Worm (Caenorhabditis elegans) whole organism, young adult: ENCODE data around the gene timm-17B.2.

Source experiments
- B0035.1 ChIP-seq: sonication (generic microtip); optimal IDR thresholded peaks from 2 replicates; lab custom pipeline; 2016; ENCODE audit warnings: missing genetic modification characterization, mild to moderate bottlenecking, missing compliant biosample characterization, missing genotype, missing genetic modification reagents
- B0261.1 ChIP-seq: sonication (generic microtip); optimal IDR thresholded peaks from 2 replicates; lab custom pipeline; 2016; ENCODE audit warnings: mild to moderate bottlenecking, missing genetic modification characterization, moderate library complexity, missing compliant biosample characterization
- F10E7.11 ChIP-seq: sonication (generic microtip); optimal IDR thresholded peaks from 2 replicates; lab custom pipeline; 2017; ENCODE audit warnings: mild to moderate bottlenecking, missing genetic modification characterization, moderate library complexity, missing compliant biosample characterization
- F39B2.1 ChIP-seq: fragments of 200-800 bp; sonication (Bioruptor generic); IDR thresholded peaks from 2 replicates; pipeline ENCODE4 v1.3.6; 2022; ENCODE audit warnings: missing genetic modification reagents, missing genetic modification characterization, missing compliant biosample characterization
- F49E8.2 ChIP-seq: sonication (generic microtip); optimal IDR thresholded peaks from 3 replicates; lab custom pipeline; 2017; ENCODE audit warnings: missing genetic modification characterization, mild to moderate bottlenecking, missing compliant biosample characterization, antibody characterized with exemption, moderate library complexity; ENCODE audit not compliant: insufficient read depth
- K12H6.12 ChIP-seq: fragments of 200-800 bp; sonication (Bioruptor generic); optimal IDR thresholded peaks from 2 replicates; lab custom pipeline; 2018; ENCODE audit warnings: mild to moderate bottlenecking, missing genetic modification characterization, missing compliant biosample characterization
- Y53F4B.3 ChIP-seq: fragments of 200-800 bp; sonication (Bioruptor generic); IDR thresholded peaks from 2 replicates; pipeline ENCODE4 v1.3.6; 2022; ENCODE audit warnings: missing genetic modification reagents, missing genetic modification characterization, missing compliant biosample characterization
- ZK185.1 ChIP-seq: sonication (generic microtip); optimal IDR thresholded peaks from 2 replicates; lab custom pipeline; 2016; ENCODE audit warnings: mild to moderate bottlenecking, missing genetic modification characterization, missing compliant biosample characterization; ENCODE audit not compliant: poor library complexity, severe bottlenecking
- ama-1 ChIP-seq, 3 experiments: fragments of 150-350 bp in 1 of 3; sonication (generic microtip) in 2 of 3; optimal IDR thresholded peaks; 2 replicates each; lab custom pipeline; 2014 to 2018; ENCODE audit warnings: missing biosample characterization in 2 of 3, missing genetic modification characterization in 2 of 3, missing genetic modification reagents in 2 of 3
- aptf-2 ChIP-seq: fragments of 200-800 bp; sonication (Bioruptor generic); conservative IDR thresholded peaks from 2 replicates; pipeline ENCODE4 v1.3.6; 2022; ENCODE audit warnings: missing genetic modification reagents, missing genetic modification characterization, missing compliant biosample characterization
- atf-7 ChIP-seq: sonication (generic microtip); optimal IDR thresholded peaks from 2 replicates; lab custom pipeline; 2017; ENCODE audit warnings: mild to moderate bottlenecking, missing genetic modification characterization, missing compliant biosample characterization
- attf-3 ChIP-seq: fragments of 200-800 bp; sonication (Bioruptor generic); conservative IDR thresholded peaks from 2 replicates; pipeline ENCODE4 v1.3.6; 2022; ENCODE audit warnings: missing genetic modification reagents, missing genetic modification characterization, missing compliant biosample characterization
- bed-2 ChIP-seq: fragments of 200-800 bp; sonication (Bioruptor generic); IDR thresholded peaks from 2 replicates; pipeline ENCODE4 v1.3.6; 2022; ENCODE audit warnings: missing genetic modification reagents, missing genetic modification characterization, missing compliant biosample characterization
- cebp-2 ChIP-seq: fragments of 200-800 bp; sonication (Bioruptor generic); IDR thresholded peaks from 2 replicates; pipeline ENCODE4 v1.3.6; 2022; ENCODE audit warnings: missing genetic modification characterization, missing compliant biosample characterization
- ceh-79 ChIP-seq: sonication (generic microtip); optimal IDR thresholded peaks from 2 replicates; lab custom pipeline; 2017; ENCODE audit warnings: mild to moderate bottlenecking, missing genetic modification characterization, missing compliant biosample characterization
- ceh-91 ChIP-seq: fragments of 200-800 bp; sonication (Bioruptor generic); IDR thresholded peaks from 2 replicates; pipeline ENCODE4 v1.3.6; 2022; ENCODE audit warnings: missing genetic modification reagents, missing genetic modification characterization, missing compliant biosample characterization
- die-1 ChIP-seq: sonication (generic microtip); optimal IDR thresholded peaks from 2 replicates; lab custom pipeline; 2016; ENCODE audit warnings: missing genotype, mild to moderate bottlenecking, missing genetic modification characterization, missing compliant biosample characterization
- dox-1 ChIP-seq: fragments of 200-800 bp; sonication (Bioruptor generic); IDR thresholded peaks from 2 replicates; pipeline ENCODE4 v1.3.6; 2022; ENCODE audit warnings: missing genetic modification reagents, missing genetic modification characterization, missing compliant biosample characterization
- dpl-1 ChIP-seq: fragments of 150-350 bp; optimal IDR thresholded peaks from 2 replicates; lab custom pipeline; 2014; ENCODE audit warnings: missing biosample characterization, missing genetic modification reagents, missing genetic modification characterization
- ekl-4 ChIP-seq: fragments of 200-800 bp; sonication (Bioruptor generic); IDR thresholded peaks from 2 replicates; pipeline ENCODE4 v1.3.6; 2022; ENCODE audit warnings: missing genetic modification reagents, missing genetic modification characterization, missing compliant biosample characterization
- ets-4 ChIP-seq: fragments of 200-800 bp; sonication (Bioruptor generic); optimal IDR thresholded peaks from 2 replicates; lab custom pipeline; 2018; ENCODE audit warnings: mild to moderate bottlenecking, missing genetic modification characterization, missing compliant biosample characterization
- gei-17 ChIP-seq: fragments of 200-800 bp; sonication (Bioruptor generic); optimal IDR thresholded peaks from 2 replicates; lab custom pipeline; 2018; ENCODE audit warnings: mild to moderate bottlenecking, missing genetic modification characterization, missing compliant biosample characterization
- him-1 ChIP-seq: sonication (generic microtip); optimal IDR thresholded peaks from 2 replicates; lab custom pipeline; 2016; ENCODE audit warnings: missing genotype, missing genetic modification reagents, missing genetic modification characterization, missing compliant biosample characterization
- let-607 ChIP-seq, 2 experiments: fragments of 200-800 bp in 1 of 2; sonication (Bioruptor generic) in 1 of 2; sonication (generic microtip) in 1 of 2; optimal IDR thresholded peaks; 2 replicates each; lab custom pipeline; 2016 to 2018; ENCODE audit warnings: mild to moderate bottlenecking in 2 of 2, missing compliant biosample characterization in 2 of 2, missing genetic modification characterization in 2 of 2, moderate library complexity in 2 of 2, missing genotype in 1 of 2
- lin-35 ChIP-seq, 3 experiments: fragments of 150-350 bp in 2 of 3; sonication (generic microtip) in 1 of 3; optimal IDR thresholded peaks; 2 replicates each; lab custom pipeline; 2014 to 2018; ENCODE audit warnings: missing biosample characterization in 3 of 3, missing genetic modification characterization in 3 of 3, missing genetic modification reagents in 3 of 3
- lin-40 ChIP-seq: sonication (generic microtip); optimal IDR thresholded peaks from 2 replicates; lab custom pipeline; 2016; ENCODE audit warnings: missing genetic modification characterization, mild to moderate bottlenecking, missing compliant biosample characterization, missing genotype, missing genetic modification reagents
- lir-1 ChIP-seq: fragments of 200-800 bp; sonication (Bioruptor generic); conservative IDR thresholded peaks from 2 replicates; pipeline ENCODE4 v1.3.6; 2022; ENCODE audit warnings: missing genetic modification reagents, missing genetic modification characterization, missing compliant biosample characterization
- madf-8 ChIP-seq: fragments of 200-800 bp; sonication (Bioruptor generic); conservative IDR thresholded peaks from 2 replicates; pipeline ENCODE4 v1.3.6; 2022; ENCODE audit warnings: missing genetic modification reagents, missing genetic modification characterization, missing compliant biosample characterization
- mcd-1 ChIP-seq: fragments of 200-800 bp; sonication (Bioruptor generic); IDR thresholded peaks from 2 replicates; pipeline ENCODE4 v1.3.6; 2022; ENCODE audit warnings: missing genetic modification reagents, missing genetic modification characterization, missing compliant biosample characterization
- mes-4 ChIP-seq: sonication (generic microtip); optimal IDR thresholded peaks from 2 replicates; lab custom pipeline; 2016; ENCODE audit warnings: missing genotype, missing genetic modification characterization, missing compliant biosample characterization
- mxl-1 ChIP-seq: sonication (generic microtip); optimal IDR thresholded peaks from 2 replicates; lab custom pipeline; 2016; ENCODE audit warnings: missing genetic modification characterization, missing compliant biosample characterization
- nfyb-1 ChIP-seq: fragments of 200-800 bp; sonication (Bioruptor generic); IDR thresholded peaks from 2 replicates; pipeline ENCODE4 v1.3.6; 2022; ENCODE audit warnings: missing genetic modification reagents, missing genetic modification characterization, missing compliant biosample characterization
- nhr-120 ChIP-seq: fragments of 200-800 bp; sonication (Bioruptor generic); IDR thresholded peaks from 2 replicates; pipeline ENCODE4 v1.3.6; 2022; ENCODE audit warnings: missing genetic modification characterization, missing compliant biosample characterization
- nhr-179 ChIP-seq: sonication (generic microtip); optimal IDR thresholded peaks from 2 replicates; lab custom pipeline; 2016; ENCODE audit warnings: mild to moderate bottlenecking, missing genetic modification characterization, missing compliant biosample characterization
- nhr-80 ChIP-seq: sonication (generic microtip); optimal IDR thresholded peaks from 2 replicates; lab custom pipeline; 2016; ENCODE audit warnings: missing genetic modification characterization, missing compliant biosample characterization
- rec-8 ChIP-seq, 2 experiments: sonication (generic microtip); optimal IDR thresholded peaks; 2 replicates each; lab custom pipeline; 2016; ENCODE audit warnings: mild to moderate bottlenecking in 2 of 2, missing genetic modification characterization in 2 of 2, missing genetic modification reagents in 2 of 2, missing genotype in 2 of 2, missing biosample characterization in 1 of 2, missing compliant biosample characterization in 1 of 2, moderate library complexity in 1 of 2
- repo-1 ChIP-seq: sonication (generic microtip); optimal IDR thresholded peaks from 2 replicates; lab custom pipeline; 2017; ENCODE audit warnings: mild to moderate bottlenecking, missing genetic modification characterization, missing compliant biosample characterization
- snpc-1.1 ChIP-seq: sonication (generic microtip); optimal IDR thresholded peaks from 2 replicates; lab custom pipeline; 2017; ENCODE audit warnings: missing genetic modification characterization, mild to moderate bottlenecking, missing compliant biosample characterization, antibody characterized with exemption, moderate library complexity, missing genotype, missing genetic modification reagents; ENCODE audit not compliant: insufficient read depth
- somi-1 ChIP-seq: fragments of 200-800 bp; sonication (Bioruptor generic); optimal IDR thresholded peaks from 2 replicates; lab custom pipeline; 2018; ENCODE audit warnings: mild to moderate bottlenecking, missing genetic modification characterization, missing compliant biosample characterization
- tbx-9 ChIP-seq: sonication (generic microtip); optimal IDR thresholded peaks from 2 replicates; lab custom pipeline; 2016; ENCODE audit warnings: borderline replicate concordance, missing genetic modification characterization, inconsistent platforms, missing compliant biosample characterization
- unc-130 ChIP-seq: sonication (generic microtip); optimal IDR thresholded peaks from 2 replicates; lab custom pipeline; 2016; ENCODE audit warnings: missing genetic modification reagents, missing genetic modification characterization, missing compliant biosample characterization
- unc-62 ChIP-seq: fragments of 150-350 bp; optimal IDR thresholded peaks from 2 replicates; lab custom pipeline; 2014; ENCODE audit warnings: missing biosample characterization, missing genetic modification reagents, missing genetic modification characterization
- xnd-1 ChIP-seq: sonication (generic microtip); optimal IDR thresholded peaks from 2 replicates; lab custom pipeline; 2016; ENCODE audit warnings: missing genotype, missing genetic modification reagents, missing genetic modification characterization, missing compliant biosample characterization
- zfh-2 ChIP-seq: fragments of 200-800 bp; sonication (Bioruptor generic); conservative IDR thresholded peaks from 2 replicates; pipeline ENCODE4 v1.3.6; 2022; ENCODE audit warnings: missing genetic modification reagents, missing genetic modification characterization, missing compliant biosample characterization
- ztf-25 ChIP-seq: fragments of 200-800 bp; sonication (Bioruptor generic); IDR thresholded peaks from 2 replicates; pipeline ENCODE4 v1.3.6; 2022; ENCODE audit warnings: missing genetic modification reagents, missing genetic modification characterization, missing compliant biosample characterization
- ztf-6 ChIP-seq: fragments of 200-800 bp; sonication (Bioruptor generic); IDR thresholded peaks from 2 replicates; pipeline ENCODE4 v1.3.6; 2022; ENCODE audit warnings: missing genetic modification reagents, missing genetic modification characterization, missing compliant biosample characterization

timm-17B.2 gene

ce11 chrIV:8377501-8377900 lies 18.9 kb upstream of the timm-17B.2 start, which contains the start of gene D2096.7 (continued):
- TF ChIP-seq madf-8 (GFP tag; lab: Robert Waterston, UW) (no peak; the same call in 1 of the 2 replicates), mcd-1 (GFP tag; lab: Robert Waterston, UW) (peak; percentile 54; the same call in 1 of the 2 replicates), B0035.1 (tag; lab: Kevin White, UChicago) (peak; percentile 52), repo-1 (tag; lab: Kevin White, UChicago) (peak; percentile 88), rec-8 (tag; optimal IDR thresholded peaks at IDR 0.05; lab: Kevin White, UChicago) (no peak), ceh-79 (tag; lab: Kevin White, UChicago) (peak; percentile 86), tbx-9 (tag; lab: Kevin White, UChicago) (peak; percentile 91), gei-17 (GFP tag; lab: Kevin White, UChicago) (peak; percentile 53), ztf-25 (GFP tag; lab: Robert Waterston, UW) (peak; percentile 79; the same call in 1 of the 2 replicates), ZK185.1 (tag; lab: Kevin White, UChicago) (peak; percentile 32), lir-1 (no peak), nhr-120 (GFP tag; lab: Robert Waterston, UW) (0 out of 2 replicates have a peak, but pooled peaks have one; percentile 55), let-607 (tag; optimal IDR thresholded peaks at IDR 0.05; lab: Kevin White, UChicago) (peak in 1 of 2 experiments; percentile 47), dox-1 (GFP tag; lab: Robert Waterston, UW) (peak; percentile 70), mes-4 (peak; percentile 29), attf-3 (GFP tag; lab: Robert Waterston, UW) (no peak), unc-130 (GFP tag; lab: Kevin White, UChicago) (peak; percentile 89), Y53F4B.3 (GFP tag; lab: Robert Waterston, UW) (no peak), mxl-1 (tag; lab: Kevin White, UChicago) (peak; percentile 32), ets-4 (GFP tag; lab: Kevin White, UChicago) (peak; percentile 69), somi-1 (no peak), nhr-80 (tag; lab: Kevin White, UChicago) (no peak), cebp-2 (GFP tag; lab: Robert Waterston, UW) (peak; percentile 70; the same call in 1 of the 2 replicates), bed-2 (GFP tag; lab: Robert Waterston, UW) (no peak), ekl-4 (peak; percentile 92), K12H6.12 (tag; lab: Kevin White, UChicago) (peak; percentile 46), ama-1 (optimal IDR thresholded peaks at IDR 0.05; lab: Kevin White, UChicago) (peak; percentile 74), ama-1 (GFP tag; optimal IDR thresholded peaks at IDR 0.05; lab: Kevin White, UChicago) (peak; percentile 76 to 95), F39B2.1 (peak; percentile 66), lin-40 (tag; lab: Kevin White, UChicago) (no peak), aptf-2 (GFP tag; lab: Robert Waterston, UW) (no peak), B0261.1 (tag; lab: Kevin White, UChicago) (peak; percentile 35), F10E7.11 (tag; lab: Kevin White, UChicago) (peak; percentile 85), ztf-6 (no peak), xnd-1 (peak; percentile 61), unc-62 (GFP tag; lab: Kevin White, UChicago) (no peak), ceh-91 (no peak), F49E8.2 (tag; lab: Kevin White, UChicago) (peak; percentile 95), snpc-1.1 (tag; lab: Kevin White, UChicago) (peak; percentile 48), zfh-2 (no peak), atf-7 (tag; lab: Kevin White, UChicago) (peak; percentile 87), him-1 (peak; percentile 80), lin-35 (GFP tag; optimal IDR thresholded peaks at IDR 0.05; lab: Kevin White, UChicago) (peak in 1 of 3 experiments; percentile 67), nhr-179 (tag; lab: Kevin White, UChicago) (no peak), nfyb-1 (peak; percentile 82), dpl-1 (no peak), die-1 (peak; percentile 78)
